Fruit fly (Drosophila melanogaster) whole organism, wandering third instar larva: Measurements from ENCODE around the gene fz.
A peak's percentile ranks its signal among the peaks of the same experiment; 100 is the strongest.

Source experiments
- Abd-B ChIP-seq: fragments of >200 bp; optimal IDR thresholded peaks from 2 replicates; lab custom pipeline; 2017; ENCODE audit warnings: missing biosample characterization, missing genetic modification characterization
- CG32264 ChIP-seq: fragments of 200-800 bp; sonication (Bioruptor generic); optimal IDR thresholded peaks from 2 replicates; lab custom pipeline; 2016; ENCODE audit warnings: missing biosample characterization, missing genetic modification characterization
- CG9705 ChIP-seq: fragments of 200-800 bp; sonication (Bioruptor generic); optimal IDR thresholded peaks from 2 replicates; lab custom pipeline; 2018; ENCODE audit warnings: missing biosample characterization, mild to moderate bottlenecking, missing genetic modification characterization
- CrebA ChIP-seq: fragments of 200-800 bp; sonication (Bioruptor generic); optimal IDR thresholded peaks from 2 replicates; lab custom pipeline; 2016; ENCODE audit warnings: missing biosample characterization, mild to moderate bottlenecking, missing genetic modification characterization, borderline replicate concordance
- Dfd ChIP-seq: fragments of >200 bp; optimal IDR thresholded peaks from 2 replicates; lab custom pipeline; 2017; ENCODE audit warnings: missing biosample characterization, missing genetic modification characterization
- Dif ChIP-seq: fragments of 200-275, 200-300 bp; sonication (Bioruptor generic); optimal IDR thresholded peaks from 2 replicates; lab custom pipeline; 2018; ENCODE audit warnings: missing biosample characterization, missing genetic modification characterization; ENCODE audit not compliant: partially characterized antibody
- GATAd ChIP-seq: sonication (Bioruptor generic); optimal IDR thresholded peaks from 2 replicates; lab custom pipeline; 2016; ENCODE audit warnings: missing biosample characterization, missing genetic modification characterization
- HLH106 ChIP-seq: fragments of 200-800 bp; optimal IDR thresholded peaks from 3 replicates; lab custom pipeline; 2019; ENCODE audit warnings: missing biosample characterization, mild to moderate bottlenecking, missing genetic modification characterization, moderate library complexity
- Hnf4 ChIP-seq: fragments of 200-800 bp; sonication (Bioruptor generic); optimal IDR thresholded peaks from 2 replicates; lab custom pipeline; 2016; ENCODE audit warnings: missing biosample characterization, mild to moderate bottlenecking, missing genetic modification characterization
- Hr78 ChIP-seq: fragments of >200 bp; optimal IDR thresholded peaks from 2 replicates; lab custom pipeline; 2017; ENCODE audit warnings: missing biosample characterization, missing genetic modification characterization
- Hr83 ChIP-seq: fragments of 200-300 bp; sonication (Bioruptor generic); optimal IDR thresholded peaks from 2 replicates; lab custom pipeline; 2016; ENCODE audit warnings: missing biosample characterization, mild to moderate bottlenecking, missing genetic modification characterization, moderate library complexity; ENCODE audit not compliant: poor library complexity, severe bottlenecking
- Jra ChIP-seq: sonication (Bioruptor generic); optimal IDR thresholded peaks from 2 replicates; lab custom pipeline; 2016; ENCODE audit warnings: missing biosample characterization, missing genetic modification characterization
- Mio ChIP-seq: sonication (Bioruptor generic); optimal IDR thresholded peaks from 2 replicates; lab custom pipeline; 2016; ENCODE audit warnings: missing biosample characterization, missing genetic modification characterization
- Myc ChIP-seq: fragments of >200 bp; optimal IDR thresholded peaks from 2 replicates; lab custom pipeline; 2017
- N ChIP-seq: fragments of >200 bp; optimal IDR thresholded peaks from 2 replicates; lab custom pipeline; 2018; ENCODE audit warnings: missing biosample characterization, missing external identifiers, missing genetic modification characterization
- OdsH ChIP-seq: fragments of 200-800 bp; sonication (Bioruptor generic); optimal IDR thresholded peaks from 2 replicates; lab custom pipeline; 2016; ENCODE audit warnings: missing biosample characterization, mild to moderate bottlenecking, missing genetic modification characterization
- Rel ChIP-seq, 2 experiments: fragments of 200-800 bp; sonication (Bioruptor generic) in 1 of 2; optimal IDR thresholded peaks; 2 replicates in 1 of 2; 3 replicates in 1 of 2; lab custom pipeline; 2016 to 2019; ENCODE audit warnings: mild to moderate bottlenecking in 2 of 2, missing biosample characterization in 2 of 2, missing genetic modification characterization in 2 of 2, moderate library complexity in 1 of 2
- Sp1 ChIP-seq: fragments of 200-800 bp; sonication (Bioruptor generic); optimal IDR thresholded peaks from 3 replicates; lab custom pipeline; 2019; ENCODE audit warnings: missing biosample characterization, mild to moderate bottlenecking, missing genetic modification characterization, moderate library complexity
- Vsx2 ChIP-seq: fragments of 200-300, 225-300 bp; sonication (Bioruptor generic); optimal IDR thresholded peaks from 2 replicates; lab custom pipeline; 2018; ENCODE audit warnings: missing biosample characterization, missing genetic modification characterization; ENCODE audit not compliant: partially characterized antibody
- br ChIP-seq: fragments of 200-800 bp; sonication (Bioruptor generic); optimal IDR thresholded peaks from 2 replicates; lab custom pipeline; 2016; ENCODE audit warnings: missing biosample characterization, missing genetic modification characterization
- brk ChIP-seq: fragments of 200-800 bp; sonication (Bioruptor generic); optimal IDR thresholded peaks from 2 replicates; lab custom pipeline; 2016; ENCODE audit warnings: missing biosample characterization, mild to moderate bottlenecking, missing genetic modification characterization
- dl ChIP-seq, 2 experiments: fragments of 175-275, 200-275 bp in 1 of 2; fragments of 200-275 bp in 1 of 2; sonication (Bioruptor generic); optimal IDR thresholded peaks; lab custom pipeline; 2018; ENCODE audit warnings: mild to moderate bottlenecking in 2 of 2, missing biosample characterization in 2 of 2, missing genetic modification characterization in 2 of 2, moderate library complexity in 2 of 2; ENCODE audit not compliant: partially characterized antibody in 2 of 2, insufficient read depth in 1 of 2
- dmrt93B ChIP-seq: fragments of 200-800 bp; sonication (Bioruptor generic); optimal IDR thresholded peaks from 2 replicates; lab custom pipeline; 2018; ENCODE audit warnings: missing biosample characterization, mild to moderate bottlenecking, missing genetic modification characterization
- dsf ChIP-seq: sonication (Bioruptor generic); optimal IDR thresholded peaks from 2 replicates; lab custom pipeline; 2016; ENCODE audit warnings: missing biosample characterization, missing genetic modification characterization, borderline replicate concordance
- ey ChIP-seq: fragments of 200-800 bp; sonication (Bioruptor generic); optimal IDR thresholded peaks from 2 replicates; lab custom pipeline; 2016; ENCODE audit warnings: missing biosample characterization, missing genetic modification characterization
- foxo ChIP-seq, 2 experiments: fragments of 200-800 bp; sonication (Bioruptor generic); optimal IDR thresholded peaks; 2 replicates in 1 of 2; 3 replicates in 1 of 2; lab custom pipeline; 2016 to 2017; ENCODE audit warnings: missing biosample characterization in 2 of 2, missing genetic modification characterization in 2 of 2
- fru ChIP-seq: fragments of 200-800 bp; sonication (Bioruptor generic); optimal IDR thresholded peaks from 3 replicates; lab custom pipeline; 2016; ENCODE audit warnings: missing biosample characterization, mild to moderate bottlenecking, missing genetic modification characterization
- h ChIP-seq: fragments of 200-800 bp; sonication (Bioruptor generic); optimal IDR thresholded peaks from 3 replicates; lab custom pipeline; 2016; ENCODE audit warnings: missing biosample characterization, mild to moderate bottlenecking, missing genetic modification characterization
- jim ChIP-seq: fragments of 175-275, 200-325 bp; sonication (Bioruptor generic); optimal IDR thresholded peaks from 2 replicates; lab custom pipeline; 2016; ENCODE audit warnings: missing biosample characterization, mild to moderate bottlenecking, missing genetic modification characterization
- lola ChIP-seq: fragments of >200 bp; optimal IDR thresholded peaks from 2 replicates; lab custom pipeline; 2017; ENCODE audit warnings: missing biosample characterization, missing genetic modification characterization
- pan ChIP-seq: fragments of >200 bp; optimal IDR thresholded peaks from 2 replicates; lab custom pipeline; 2017
- psq ChIP-seq: fragments of 200-800 bp; sonication (Bioruptor generic); optimal IDR thresholded peaks from 3 replicates; lab custom pipeline; 2017; ENCODE audit warnings: missing biosample characterization, mild to moderate bottlenecking, missing genetic modification characterization, moderate library complexity
- rgr ChIP-seq: fragments of 200-800 bp; sonication (Bioruptor generic); optimal IDR thresholded peaks from 3 replicates; lab custom pipeline; 2016; ENCODE audit warnings: missing biosample characterization, mild to moderate bottlenecking, missing genetic modification characterization
- sage ChIP-seq: fragments of 200-800 bp; sonication (Bioruptor generic); optimal IDR thresholded peaks from 2 replicates; lab custom pipeline; 2016; ENCODE audit warnings: missing biosample characterization, mild to moderate bottlenecking, missing genetic modification characterization
- sv ChIP-seq: fragments of 200-800 bp; sonication (Bioruptor generic); optimal IDR thresholded peaks from 3 replicates; lab custom pipeline; 2016; ENCODE audit warnings: missing biosample characterization, missing genetic modification characterization
- tai ChIP-seq: sonication (Bioruptor generic); optimal IDR thresholded peaks from 2 replicates; lab custom pipeline; 2016; ENCODE audit warnings: missing biosample characterization, missing genetic modification characterization
- usp ChIP-seq: fragments of >200 bp; optimal IDR thresholded peaks from 2 replicates; lab custom pipeline; 2017; ENCODE audit warnings: missing biosample characterization, missing genetic modification characterization
- woc ChIP-seq: sonication (Bioruptor generic); optimal IDR thresholded peaks from 2 replicates; lab custom pipeline; 2016; ENCODE audit warnings: missing biosample characterization, mild to moderate bottlenecking, missing genetic modification characterization

The fz gene

DNA sequence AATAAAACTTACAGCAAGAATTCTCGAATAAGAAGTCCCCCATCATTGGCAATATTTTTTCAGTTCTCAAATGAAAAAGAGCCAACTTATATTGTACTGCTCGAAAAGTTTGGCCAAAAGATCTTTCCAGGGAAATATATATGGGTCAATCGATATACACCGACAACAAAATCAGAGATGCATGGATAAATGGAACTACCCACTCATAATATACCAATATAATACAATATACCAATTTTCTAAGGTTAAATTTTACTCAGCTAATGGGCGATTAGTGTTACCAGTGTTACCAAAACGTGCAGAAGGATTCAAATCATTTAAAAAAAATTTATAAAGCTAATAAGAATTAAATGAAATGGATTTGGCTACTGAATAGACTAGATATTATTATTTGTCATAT, 134.6 kb downstream of the fz start:
- TF ChIP-seq Dfd (GFP tag; lab: Kevin White, UChicago): no peak
- no peak for TF ChIP-seq Hnf4
- no peak for TF ChIP-seq Hr83

DNA sequence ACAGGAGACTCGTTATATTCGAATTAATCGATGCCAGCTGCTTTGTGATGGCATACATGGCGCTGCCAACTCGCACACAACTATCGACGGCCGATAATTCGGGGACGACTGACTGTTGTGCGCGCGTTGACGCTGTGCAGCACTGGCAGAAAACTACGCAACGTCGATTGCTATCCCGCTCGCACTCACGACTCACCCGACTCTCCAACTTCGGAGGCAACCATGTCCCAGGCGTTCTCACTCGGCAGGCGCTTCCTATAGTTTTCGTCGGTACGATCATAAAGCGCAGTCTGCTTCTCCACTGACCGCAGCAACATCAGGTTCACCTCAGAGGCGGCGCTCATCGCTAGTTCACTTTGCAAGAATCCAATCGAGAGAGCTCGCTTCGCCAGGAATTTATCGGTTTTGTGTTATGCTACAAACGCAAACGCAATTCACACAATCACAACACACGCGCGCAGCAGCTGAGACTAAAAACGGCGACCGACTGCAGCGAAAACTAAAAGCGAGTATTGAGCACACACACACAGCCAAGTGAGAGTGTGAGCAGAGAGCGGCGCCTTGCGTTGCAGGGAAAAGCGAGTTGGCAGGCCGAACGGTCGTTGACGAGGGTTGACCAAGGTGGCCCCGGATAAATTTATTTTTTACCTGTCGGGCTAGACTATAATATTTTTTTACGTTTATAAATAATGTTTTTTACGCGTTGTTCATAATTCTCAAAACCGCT, 135.4 kb downstream of the fz start, which contains the start of gene stwl:
stwl (minus strand) TSS at position 521 of the 727 bp plus-strand sequence.
- TF ChIP-seq CG32264 (GFP tag; lab: Kevin White, UChicago) (no peak), dl (GFP tag; optimal IDR thresholded peaks at IDR 0.05; lab: Kevin White, UChicago; ENCODE audit: insufficient read depth in 1 of 2, partially characterized antibody in 2 of 2) (peak in 1 of 2 experiments; percentile 35), woc (no peak), ey (peak; percentile 41), pan (no peak), Hr83 (peak; percentile 94), Vsx2 (GFP tag; lab: Kevin White, UChicago) (no peak), rgr (peak; percentile 55), h (peak; percentile 58), brk (GFP tag; lab: Kevin White, UChicago) (no peak), Hr78 (GFP tag; lab: Kevin White, UChicago) (no peak), Myc (no peak), usp (GFP tag; lab: Kevin White, UChicago) (no peak), dsf (GFP tag; lab: Kevin White, UChicago) (no peak), CrebA (GFP tag; lab: Kevin White, UChicago) (no peak), Mio (no peak), tai (GFP tag; lab: Kevin White, UChicago) (no peak), Abd-B (GFP tag; lab: Kevin White, UChicago) (no peak), Rel (GFP tag; optimal IDR thresholded peaks at IDR 0.05; lab: Kevin White, UChicago) (no peak), Rel (tag; optimal IDR thresholded peaks at IDR 0.05; lab: Kevin White, UChicago) (peak; percentile 3), dmrt93B (GFP tag; lab: Kevin White, UChicago) (no peak), OdsH (GFP tag; lab: Kevin White, UChicago) (peak; percentile 37), sage (GFP tag; lab: Kevin White, UChicago) (no peak), N (GFP tag; lab: Kevin White, UChicago) (no peak), Jra (GFP tag; lab: Kevin White, UChicago) (peak; percentile 50), br (GFP tag; lab: Kevin White, UChicago) (peak; percentile 31), HLH106 (tag; lab: Kevin White, UChicago) (peak; percentile 44), psq (GFP tag; lab: Kevin White, UChicago) (no peak), Hnf4 (peak; percentile 66), Dif (GFP tag; lab: Kevin White, UChicago) (no peak), lola (no peak), GATAd (GFP tag; lab: Kevin White, UChicago) (no peak), CG9705 (GFP tag; lab: Kevin White, UChicago) (no peak), jim (GFP tag; lab: Kevin White, UChicago) (peak; percentile 60), Dfd (GFP tag; lab: Kevin White, UChicago) (no peak), fru (GFP tag; lab: Kevin White, UChicago) (peak; percentile 51), sv (GFP tag; lab: Kevin White, UChicago) (peak; percentile 5), Sp1 (GFP tag; lab: Kevin White, UChicago) (no peak), foxo (GFP tag; optimal IDR thresholded peaks at IDR 0.05; lab: Kevin White, UChicago) (peak in 1 of 2 experiments; percentile 66)
